Fruit fly (Drosophila melanogaster): ENCODE results near the gene Pex19.

Gene Pex19

DNA sequence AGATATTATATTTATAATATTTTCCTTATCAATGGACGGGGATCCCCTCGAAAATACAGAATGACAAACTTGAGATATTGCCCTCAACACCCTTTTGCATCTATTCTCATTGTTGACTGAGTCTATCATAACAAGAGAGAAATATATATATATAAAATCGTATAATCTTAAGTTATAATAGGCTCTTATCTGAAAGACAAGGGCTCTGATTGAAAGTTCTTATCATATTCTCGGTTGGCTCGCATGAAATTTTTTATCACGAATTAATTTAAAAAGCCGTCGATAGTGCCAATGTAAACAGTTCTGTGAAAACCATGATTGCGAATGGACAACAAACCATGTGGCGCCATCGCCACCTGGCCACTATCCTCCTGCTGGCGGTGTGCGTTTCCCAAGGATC is 19.2 kb downstream of the Pex19 start, which contains the start of gene Phae2:
Phae2 (plus strand) TSS at position 301 of the 400 bp plus-strand sequence.
- no peak for TF ChIP-seq CG8159 (tag; optimal IDR thresholded peaks at IDR 0.05)
- no peak for TF ChIP-seq fd96Ca (GFP tag; IDR thresholded peaks at IDR 0.05)

DNA sequence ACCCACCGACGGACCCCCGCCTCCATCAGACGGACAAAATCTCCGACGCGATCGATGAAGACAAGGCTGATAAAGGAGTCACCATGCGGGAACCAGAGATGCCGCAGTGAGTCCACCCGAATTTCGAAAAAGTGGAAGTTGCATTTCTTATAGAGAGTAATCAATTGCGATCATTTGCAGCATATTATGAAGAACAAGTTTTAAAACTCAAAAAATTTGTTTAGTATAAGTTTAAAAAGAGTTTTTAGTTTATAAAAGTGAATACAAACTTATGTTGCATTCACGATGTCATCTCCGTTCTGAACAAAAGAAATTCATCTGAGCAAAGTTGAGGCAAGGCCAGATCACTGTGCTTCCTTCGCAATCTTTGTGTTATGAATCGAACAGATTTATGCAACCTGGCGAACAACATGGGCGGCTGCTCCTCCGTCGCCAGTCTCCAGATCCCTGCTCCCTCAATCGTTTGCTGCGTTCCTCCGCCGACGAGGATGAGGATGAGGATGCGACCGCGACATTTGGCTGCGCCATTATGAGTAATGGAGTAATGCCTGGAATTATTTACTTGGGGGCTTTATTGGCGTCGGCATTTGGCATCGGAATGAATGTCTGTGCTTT is 21.4 kb downstream of the Pex19 start:
- peak; percentile 26 for TF ChIP-seq Snoo (tag; optimal IDR thresholded peaks at IDR 0.05)
- TF ChIP-seq CG12605 (GFP tag; IDR thresholded peaks at IDR 0.05), result no peak
- TF ChIP-seq CG10348 (GFP tag; IDR thresholded peaks at IDR 0.05), result no peak
- TF ChIP-seq Pif1B (GFP tag; optimal IDR thresholded peaks at IDR 0.05), result no peak
- no peak for TF ChIP-seq fd96Ca (GFP tag; IDR thresholded peaks at IDR 0.05)
- no peak for TF ChIP-seq CG17806 (tag; optimal IDR thresholded peaks at IDR 0.05)
- TF ChIP-seq CG13204 (GFP tag; optimal IDR thresholded peaks at IDR 0.05), result no peak
- TF ChIP-seq CG8159 (tag; optimal IDR thresholded peaks at IDR 0.05), result peak; percentile 28
- no peak for TF ChIP-seq CG14655 (GFP tag; optimal IDR thresholded peaks at IDR 0.05)

DNA sequence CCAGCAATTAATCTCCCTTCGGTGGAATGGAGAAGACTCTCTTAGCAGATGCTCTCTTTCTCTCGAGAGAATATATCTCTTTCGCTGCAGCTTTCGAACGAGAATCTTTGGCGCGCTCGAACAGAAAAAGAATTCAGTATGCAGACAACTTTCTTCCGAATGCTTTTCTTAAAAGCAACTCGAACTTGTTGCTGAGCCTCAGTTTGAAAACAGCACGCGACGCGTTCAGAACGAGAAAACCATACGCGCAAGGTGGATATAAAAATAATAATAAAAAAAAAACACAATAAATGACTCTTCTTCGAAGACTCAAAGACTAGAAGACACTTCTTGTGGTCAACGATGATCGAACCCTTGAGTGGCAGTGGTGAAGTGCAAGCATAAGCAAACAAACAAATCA is 22.5 kb downstream of the Pex19 start, which contains the start of gene CG17211:
CG17211 (plus strand) TSS at position 202 of the 400 bp plus-strand sequence.
- TF ChIP-seq CG4496 (GFP tag; IDR thresholded peaks at IDR 0.05), result no peak
- no peak for TF ChIP-seq D1 (tag; optimal IDR thresholded peaks at IDR 0.05)
- TF ChIP-seq CG8159 (tag; optimal IDR thresholded peaks at IDR 0.05), result no peak
- no peak for TF ChIP-seq CG17806 (tag; optimal IDR thresholded peaks at IDR 0.05)
- TF ChIP-seq fd96Ca (GFP tag; IDR thresholded peaks at IDR 0.05), result no peak
- TF ChIP-seq CG34367 (tag; optimal IDR thresholded peaks at IDR 0.05), result no peak
- no peak for TF ChIP-seq CG8301 (tag; optimal IDR thresholded peaks at IDR 0.05)
- TF ChIP-seq CG9948 (tag; optimal IDR thresholded peaks at IDR 0.05), result no peak
- TF ChIP-seq Pif1A (GFP tag; optimal IDR thresholded peaks at IDR 0.05), result no peak
- TF ChIP-seq Pif1B (GFP tag; optimal IDR thresholded peaks at IDR 0.05), result no peak
- no peak for TF ChIP-seq gl (tag; optimal IDR thresholded peaks at IDR 0.05)
- no peak for TF ChIP-seq CG12605 (GFP tag; IDR thresholded peaks at IDR 0.05)
- no peak for TF ChIP-seq rn (GFP tag; IDR thresholded peaks at IDR 0.05)
- no peak for TF ChIP-seq EcR (GFP tag; optimal IDR thresholded peaks at IDR 0.05)
- TF ChIP-seq Snoo (tag; optimal IDR thresholded peaks at IDR 0.05), result no peak
- no peak for TF ChIP-seq Ets98B (GFP tag; IDR thresholded peaks at IDR 0.05)

DNA sequence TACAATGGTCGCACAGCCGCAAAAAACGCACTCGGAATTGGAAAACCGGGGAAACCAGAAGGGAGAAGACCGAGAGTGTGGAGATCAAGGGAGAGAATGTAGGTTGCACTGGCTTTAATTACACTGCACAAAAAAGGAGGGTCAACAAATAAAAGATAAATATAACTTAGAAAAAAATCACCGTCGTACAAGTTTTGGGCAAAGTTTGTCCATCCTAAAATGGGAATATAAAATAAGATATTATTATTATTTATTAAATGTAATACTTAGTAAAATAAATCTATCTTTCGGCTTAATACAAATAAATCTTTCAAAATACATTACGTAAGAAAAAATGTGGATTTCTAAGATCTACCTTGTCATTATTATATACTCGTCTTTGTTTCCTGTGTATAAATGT is 24.2 kb downstream of the Pex19 start:
- TF ChIP-seq CG8301 (tag; optimal IDR thresholded peaks at IDR 0.05) (peak; percentile 23), Pif1B (GFP tag; optimal IDR thresholded peaks at IDR 0.05) (no peak), CG14655 (GFP tag; optimal IDR thresholded peaks at IDR 0.05) (peak; percentile 53)

DNA sequence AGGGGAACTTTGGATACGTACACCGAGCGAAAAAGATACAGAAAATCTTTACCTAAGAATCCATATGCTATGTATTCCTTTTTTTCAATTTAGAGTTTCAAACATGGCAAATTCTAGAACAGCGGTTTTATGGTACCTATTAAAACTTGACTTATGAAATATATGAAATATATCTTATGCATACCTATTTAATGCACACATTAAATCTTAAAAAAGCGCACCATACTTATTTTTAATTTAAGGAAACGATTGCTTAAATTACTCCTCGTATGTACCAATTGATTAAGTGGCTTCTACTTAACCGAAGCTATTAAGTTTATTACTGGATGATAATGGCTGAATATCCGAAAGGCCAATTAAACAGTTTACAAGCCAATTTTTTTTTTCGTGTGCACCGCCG is 28.4 kb downstream of the Pex19 start:
- no peak for TF ChIP-seq CG13204 (GFP tag; optimal IDR thresholded peaks at IDR 0.05)
- TF ChIP-seq CG9948 (tag; optimal IDR thresholded peaks at IDR 0.05), result peak; percentile 24
- no peak for TF ChIP-seq CG12605 (GFP tag; IDR thresholded peaks at IDR 0.05)
- TF ChIP-seq CG17806 (tag; optimal IDR thresholded peaks at IDR 0.05), result no peak
- peak; percentile 36 for TF ChIP-seq CG8301 (tag; optimal IDR thresholded peaks at IDR 0.05)
- no peak for TF ChIP-seq Pif1B (GFP tag; optimal IDR thresholded peaks at IDR 0.05)
- no peak for TF ChIP-seq CG15710 (tag; optimal IDR thresholded peaks at IDR 0.05)
- TF ChIP-seq EcR (GFP tag; optimal IDR thresholded peaks at IDR 0.05), result no peak
- no peak for TF ChIP-seq CG10348 (GFP tag; IDR thresholded peaks at IDR 0.05)
- TF ChIP-seq CG4496 (GFP tag; IDR thresholded peaks at IDR 0.05), result no peak
- TF ChIP-seq Pif1A (GFP tag; optimal IDR thresholded peaks at IDR 0.05), result no peak
- peak; percentile 37 for TF ChIP-seq CG8159 (tag; optimal IDR thresholded peaks at IDR 0.05)
- peak; percentile 69 for TF ChIP-seq CG14655 (GFP tag; optimal IDR thresholded peaks at IDR 0.05)

DNA sequence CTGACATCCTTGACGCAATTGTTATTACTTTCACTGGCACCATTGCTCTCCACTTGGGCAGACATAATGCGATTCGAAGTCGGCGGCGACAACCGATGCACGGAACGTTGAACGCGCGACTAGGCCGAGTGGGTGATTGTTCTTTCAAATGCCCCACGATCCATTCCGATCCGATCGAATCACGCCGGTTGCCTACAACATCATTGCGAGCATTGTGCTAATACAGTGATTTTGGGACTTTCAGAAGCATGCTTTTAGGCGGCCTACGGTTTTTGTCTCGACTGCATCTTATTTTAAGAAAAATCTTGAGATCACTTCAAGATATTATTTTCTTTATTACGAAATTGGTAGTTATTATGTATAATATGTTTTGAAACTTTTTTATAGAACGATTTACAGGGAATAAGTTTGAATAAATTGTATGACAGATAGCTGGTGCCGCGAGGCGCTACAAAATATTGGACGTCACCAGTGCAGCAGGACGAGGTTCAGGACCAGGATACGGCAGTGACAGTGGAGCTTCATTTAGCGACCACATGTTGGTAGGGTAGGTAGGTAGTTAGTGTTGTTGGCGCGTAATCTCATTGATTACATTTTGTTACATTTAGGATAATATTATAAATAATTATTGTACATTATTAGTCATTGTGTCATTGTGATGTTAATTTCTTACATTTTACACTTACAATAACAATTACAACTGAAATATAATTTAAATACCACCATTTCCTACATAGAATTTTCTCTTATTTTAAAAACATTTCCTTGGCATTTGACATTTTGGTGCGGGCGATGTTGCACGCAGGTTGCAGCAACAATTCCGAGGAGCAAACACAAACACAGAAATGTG is 41.9 kb downstream of the Pex19 start, which contains the start of gene rho-6:
rho-6 (minus strand) TSS at position 137 of the 850 bp plus-strand sequence.
- TF ChIP-seq CG8301 (tag; optimal IDR thresholded peaks at IDR 0.05), result no peak
- peak; percentile 39; the same call in 1 of the 3 replicates for TF ChIP-seq CG4496 (GFP tag; IDR thresholded peaks at IDR 0.05)
- peak; percentile 29 for TF ChIP-seq CG14655 (GFP tag; optimal IDR thresholded peaks at IDR 0.05)

DNA sequence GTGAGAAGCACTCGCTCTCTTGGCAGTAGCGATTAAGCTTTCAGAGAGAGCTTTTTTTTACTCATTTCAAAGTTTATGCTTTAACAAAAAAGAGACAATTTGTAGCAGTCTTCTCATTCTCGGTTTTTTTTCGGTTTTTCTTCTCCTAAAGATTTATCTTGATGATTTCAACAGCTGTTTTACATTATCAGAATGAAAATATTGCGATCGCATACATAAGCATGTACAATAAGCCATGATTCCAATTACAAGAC is 42.4 kb downstream of the Pex19 start:
- TF ChIP-seq CG14655 (GFP tag; optimal IDR thresholded peaks at IDR 0.05) (no peak), Pif1A (GFP tag; optimal IDR thresholded peaks at IDR 0.05) (no peak), Snoo (tag; optimal IDR thresholded peaks at IDR 0.05) (no peak), CG15710 (tag; optimal IDR thresholded peaks at IDR 0.05) (no peak), CG8159 (tag; optimal IDR thresholded peaks at IDR 0.05) (no peak), Ets98B (GFP tag; IDR thresholded peaks at IDR 0.05) (no peak), CG12605 (GFP tag; IDR thresholded peaks at IDR 0.05) (no peak), CG8301 (tag; optimal IDR thresholded peaks at IDR 0.05) (no peak), EcR (GFP tag; optimal IDR thresholded peaks at IDR 0.05) (no peak), gl (tag; optimal IDR thresholded peaks at IDR 0.05) (no peak), CG34367 (tag; optimal IDR thresholded peaks at IDR 0.05) (no peak), CG13204 (GFP tag; optimal IDR thresholded peaks at IDR 0.05) (no peak), D1 (tag; optimal IDR thresholded peaks at IDR 0.05) (no peak), CG4496 (GFP tag; IDR thresholded peaks at IDR 0.05) (no peak)

Data from whole organism, pupa.